Worm (Caenorhabditis elegans) whole organism, L4 larva: ENCODE measurements around the gene nhr-288.
A peak's percentile ranks its signal among the peaks of the same experiment; 100 is the strongest.

Experiments
- ZK546.5 ChIP-seq, 2 experiments: sonication (generic microtip); optimal IDR thresholded peaks; 2 replicates each; lab custom pipeline; 2017; ENCODE audit warnings: missing biosample characterization in 2 of 2, missing genetic modification characterization in 2 of 2
- aha-1 ChIP-seq: fragments of 150-350 bp; peaks from one replicate; lab custom pipeline; 2014; ENCODE audit warnings: missing biosample characterization, missing genetic modification characterization
- aly-2 ChIP-seq: sonication (generic microtip); optimal IDR thresholded peaks from 2 replicates; lab custom pipeline; 2018; ENCODE audit warnings: missing biosample characterization, missing genetic modification characterization
- ceh-20 ChIP-seq: fragments of 200-800 bp; sonication (Bioruptor generic); IDR thresholded peaks from 2 replicates; pipeline ENCODE4 v1.3.6; 2022; ENCODE audit warnings: missing genetic modification reagents, missing genetic modification characterization, missing compliant biosample characterization
- ceh-28 ChIP-seq: fragments of 150-350 bp; optimal IDR thresholded peaks from 2 replicates; lab custom pipeline; 2014; ENCODE audit warnings: missing biosample characterization, missing genetic modification reagents, missing genetic modification characterization
- ceh-62 ChIP-seq: sonication (generic microtip); optimal IDR thresholded peaks from 2 replicates; lab custom pipeline; 2017; ENCODE audit warnings: missing biosample characterization, missing genetic modification characterization
- ces-1 ChIP-seq: fragments of 150-350 bp; sonication (generic microtip); optimal IDR thresholded peaks from 4 replicates; lab custom pipeline; 2014; ENCODE audit warnings: missing biosample characterization, missing genetic modification reagents, missing genetic modification characterization
- ctbp-1 ChIP-seq: fragments of 200-800 bp; sonication (Bioruptor generic); IDR thresholded peaks from 2 replicates; pipeline ENCODE4 v1.3.6; 2022; ENCODE audit warnings: missing genetic modification reagents, missing genetic modification characterization, missing compliant biosample characterization
- daf-16 ChIP-seq, 3 experiments: sonication (generic microtip); optimal IDR thresholded peaks; 2 replicates each; lab custom pipeline; 2016 to 2017; ENCODE audit warnings: missing genetic modification characterization in 3 of 3, missing genetic modification reagents in 3 of 3, mild to moderate bottlenecking in 2 of 3, missing compliant biosample characterization in 2 of 3, missing biosample characterization in 1 of 3, moderate library complexity in 1 of 3
- dmd-9 ChIP-seq: fragments of 200-800 bp; sonication (Bioruptor generic); IDR thresholded peaks from 2 replicates; pipeline ENCODE4 v1.3.6; 2022; ENCODE audit warnings: missing genetic modification reagents, missing genetic modification characterization, missing compliant biosample characterization
- fos-1 ChIP-seq: fragments of 150-350 bp; optimal IDR thresholded peaks from 2 replicates; lab custom pipeline; 2014; ENCODE audit warnings: missing biosample characterization, missing genetic modification characterization
- gei-8 ChIP-seq: fragments of 200-800 bp; sonication (Bioruptor generic); optimal IDR thresholded peaks from 2 replicates; lab custom pipeline; 2018; ENCODE audit warnings: mild to moderate bottlenecking, missing genetic modification characterization, missing compliant biosample characterization
- hmg-1.1 ChIP-seq: fragments of 200-800 bp; sonication (Bioruptor generic); IDR thresholded peaks from 2 replicates; pipeline ENCODE4 v1.3.6; 2022; ENCODE audit warnings: missing genetic modification reagents, missing genetic modification characterization, missing compliant biosample characterization
- lin-1 ChIP-seq: fragments of 200-800 bp; sonication (Bioruptor generic); IDR thresholded peaks from 2 replicates; pipeline ENCODE4 v1.3.6; 2022; ENCODE audit warnings: missing genetic modification reagents, missing genetic modification characterization, missing compliant biosample characterization
- lin-15B ChIP-seq: fragments of 150-350 bp; sonication (generic microtip); optimal IDR thresholded peaks from 3 replicates; lab custom pipeline; 2014; ENCODE audit warnings: missing biosample characterization, missing genetic modification characterization
- mep-1 ChIP-seq: fragments of 150-350 bp; sonication (generic microtip); optimal IDR thresholded peaks from 3 replicates; lab custom pipeline; 2014; ENCODE audit warnings: missing biosample characterization, missing genetic modification characterization
- mxl-2 ChIP-seq: fragments of 200-800 bp; sonication (Bioruptor generic); conservative IDR thresholded peaks from 2 replicates; pipeline ENCODE4 v1.3.6; 2022; ENCODE audit warnings: missing genetic modification reagents, missing genetic modification characterization, missing compliant biosample characterization
- nhr-11 ChIP-seq: fragments of 150-350 bp; optimal IDR thresholded peaks from 2 replicates; lab custom pipeline; 2014; ENCODE audit warnings: missing biosample characterization, missing genetic modification characterization
- nhr-111 ChIP-seq: fragments of 200-800 bp; sonication (Bioruptor generic); optimal IDR thresholded peaks from 2 replicates; lab custom pipeline; 2018; ENCODE audit warnings: mild to moderate bottlenecking, missing genetic modification characterization, missing compliant biosample characterization
- nhr-28 ChIP-seq: fragments of 150-350 bp; optimal IDR thresholded peaks from 2 replicates; lab custom pipeline; 2014; ENCODE audit warnings: missing biosample characterization, missing genetic modification characterization
- nhr-41 ChIP-seq: fragments of 200-800 bp; sonication (Bioruptor generic); IDR thresholded peaks from 2 replicates; pipeline ENCODE4 v1.3.6; 2022; ENCODE audit warnings: missing genetic modification reagents, missing genetic modification characterization, missing compliant biosample characterization
- nhr-42 ChIP-seq: fragments of 200-800 bp; sonication (Bioruptor generic); IDR thresholded peaks from 2 replicates; pipeline ENCODE4 v1.3.6; 2022; ENCODE audit warnings: missing genetic modification characterization, missing compliant biosample characterization
- nhr-6 ChIP-seq: fragments of 150-350 bp; optimal IDR thresholded peaks from 2 replicates; lab custom pipeline; 2014; ENCODE audit warnings: missing biosample characterization, missing genetic modification characterization
- nhr-77 ChIP-seq: fragments of 150-350 bp; optimal IDR thresholded peaks from 2 replicates; lab custom pipeline; 2014; ENCODE audit warnings: missing biosample characterization, missing genetic modification characterization
- sdz-12 ChIP-seq: fragments of 200-800 bp; sonication (Bioruptor generic); optimal IDR thresholded peaks from 2 replicates; lab custom pipeline; 2018; ENCODE audit warnings: mild to moderate bottlenecking, missing genetic modification characterization, missing compliant biosample characterization
- set-16 ChIP-seq: fragments of 200-800 bp; sonication (Bioruptor generic); IDR thresholded peaks from 2 replicates; pipeline ENCODE4 v1.3.6; 2022; ENCODE audit warnings: missing genetic modification reagents, missing genetic modification characterization, missing compliant biosample characterization
- tag-97 ChIP-seq: fragments of 200-800 bp; sonication (Bioruptor generic); IDR thresholded peaks from 2 replicates; pipeline ENCODE4 v1.3.6; 2022; ENCODE audit warnings: missing genetic modification characterization, missing compliant biosample characterization
- unc-130 ChIP-seq: sonication (generic microtip); optimal IDR thresholded peaks from 2 replicates; lab custom pipeline; 2016; ENCODE audit warnings: missing genetic modification reagents, missing genetic modification characterization, missing compliant biosample characterization
- unc-39 ChIP-seq: sonication (generic microtip); optimal IDR thresholded peaks from 2 replicates; lab custom pipeline; 2017; ENCODE audit warnings: missing biosample characterization, missing genetic modification characterization
- unc-62 ChIP-seq, 3 experiments: fragments of 150-350 bp in 1 of 3; sonication (generic microtip); optimal IDR thresholded peaks in 2 of 3; peaks in 1 of 3; 1 replicate in 1 of 3; 2 replicates in 2 of 3; lab custom pipeline; 2014 to 2017; ENCODE audit warnings: missing biosample characterization in 3 of 3, missing genetic modification characterization in 3 of 3, missing genetic modification reagents in 3 of 3, missing genotype in 1 of 3
- zag-1 ChIP-seq: fragments of 150-350 bp; optimal IDR thresholded peaks from 2 replicates; lab custom pipeline; 2014; ENCODE audit warnings: missing biosample characterization, missing genetic modification characterization
- zip-11 ChIP-seq: fragments of 200-800 bp; sonication (Bioruptor generic); IDR thresholded peaks from 2 replicates; pipeline ENCODE4 v1.3.6; 2022; ENCODE audit warnings: missing genetic modification characterization, missing compliant biosample characterization
- ztf-11 ChIP-seq: fragments of 150-350 bp; optimal IDR thresholded peaks from 2 replicates; lab custom pipeline; 2014; ENCODE audit warnings: missing biosample characterization, missing genetic modification characterization

The nhr-288 gene

DNA sequence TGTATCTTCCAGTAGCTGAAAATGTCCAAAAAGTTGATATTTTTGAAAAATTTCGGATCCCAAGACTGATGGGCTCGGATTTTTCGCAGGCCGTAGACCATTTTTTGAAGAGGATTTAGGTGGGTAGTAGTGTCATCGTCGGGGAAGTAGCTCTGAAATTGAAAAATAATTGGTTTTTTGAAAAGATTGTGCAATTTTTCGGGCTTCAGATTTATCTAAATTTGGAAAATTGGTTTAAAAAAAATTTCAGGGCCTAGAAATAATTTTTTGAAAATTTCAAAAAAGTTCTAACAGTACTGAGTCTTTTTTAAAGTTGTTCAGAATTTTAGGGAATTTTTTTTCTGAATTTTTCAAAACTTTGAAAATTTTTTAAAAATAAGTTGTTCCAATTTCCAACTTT lies at the start of gene nhr-288:
Gene nhr-288 (minus strand): TSS at position 101 of the 400 bp plus-strand sequence.
- TF ChIP-seq ZK546.5 (tag; optimal IDR thresholded peaks at IDR 0.05; lab: Kevin White, UChicago) (no peak), set-16 (GFP tag; lab: Robert Waterston, UW) (no peak), nhr-42 (GFP tag; lab: Robert Waterston, UW) (no peak), unc-62 (GFP tag; optimal IDR thresholded peaks at IDR 0.05 in 1 of 2; lab: Kevin White, UChicago) (peak in 1 of 2 experiments; percentile 9), unc-62 (tag; optimal IDR thresholded peaks at IDR 0.05; lab: Kevin White, UChicago) (no peak), zag-1 (tag; lab: Kevin White, UChicago) (no peak), lin-1 (GFP tag; lab: Robert Waterston, UW) (no peak), tag-97 (GFP tag; lab: Robert Waterston, UW) (no peak)

DNA sequence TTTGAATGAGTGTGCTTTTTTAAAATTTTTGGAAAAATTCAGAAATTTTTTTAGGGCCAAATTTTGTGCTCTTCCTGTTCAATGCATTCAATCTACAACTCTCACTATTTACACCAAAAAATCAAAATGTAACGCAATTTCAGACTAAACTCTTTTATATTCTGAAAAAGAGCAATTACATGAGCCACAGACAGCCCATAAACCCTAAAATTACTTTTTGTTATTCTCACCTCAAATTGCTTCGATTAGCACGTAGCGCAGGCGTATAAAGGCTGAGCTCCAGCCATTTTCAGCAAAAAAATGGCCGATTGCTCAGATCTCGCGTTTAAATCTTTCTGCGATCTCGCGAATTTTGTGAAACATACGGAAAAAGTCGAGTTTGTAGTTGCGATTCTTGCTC lies 49.0 kb upstream of the nhr-288 start, which contains the start of gene srw-82:
Gene srw-82 (plus strand): TSS at position 301 of the 400 bp plus-strand sequence.
- no peak for TF ChIP-seq nhr-6
- peak; percentile 89 for TF ChIP-seq aha-1
- TF ChIP-seq sdz-12 (GFP tag; lab: Kevin White, UChicago) = no peak
- TF ChIP-seq daf-16 (GFP tag; optimal IDR thresholded peaks at IDR 0.05; lab: Kevin White, UChicago) = no peak
- TF ChIP-seq daf-16 (tag; optimal IDR thresholded peaks at IDR 0.05; lab: Kevin White, UChicago) = no peak

DNA sequence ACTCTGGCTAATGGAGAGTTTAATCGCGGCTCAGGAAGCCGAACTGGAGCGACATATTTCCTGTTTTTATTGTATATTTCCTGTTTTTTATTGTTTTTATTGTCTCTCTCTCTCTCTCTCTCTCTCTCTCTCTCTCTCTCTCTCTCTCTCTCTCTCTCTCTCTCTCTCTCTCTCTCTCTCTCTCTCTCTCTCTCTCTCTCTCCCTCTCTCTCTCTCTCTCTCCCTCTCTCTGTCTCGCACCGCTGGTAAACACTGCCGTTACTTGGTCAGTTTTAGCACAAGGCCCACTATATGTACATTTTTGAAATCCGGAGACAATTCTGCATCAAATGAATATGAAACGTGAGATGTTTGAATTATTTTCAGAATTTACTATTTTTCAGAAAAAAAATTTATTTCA lies 48.3 kb upstream of the nhr-288 start:
- no peak for TF ChIP-seq nhr-28 (tag; lab: Kevin White, UChicago)
- peak; percentile 88 for TF ChIP-seq set-16 (GFP tag; lab: Robert Waterston, UW)
- no peak for TF ChIP-seq ceh-62 (tag; lab: Kevin White, UChicago)
- no peak for TF ChIP-seq ces-1 (GFP tag; lab: Kevin White, UChicago)
- no peak for TF ChIP-seq aly-2 (tag; lab: Kevin White, UChicago)
- no peak for TF ChIP-seq nhr-41 (GFP tag; lab: Robert Waterston, UW)
- no peak for TF ChIP-seq gei-8 (GFP tag; lab: Kevin White, UChicago)

DNA sequence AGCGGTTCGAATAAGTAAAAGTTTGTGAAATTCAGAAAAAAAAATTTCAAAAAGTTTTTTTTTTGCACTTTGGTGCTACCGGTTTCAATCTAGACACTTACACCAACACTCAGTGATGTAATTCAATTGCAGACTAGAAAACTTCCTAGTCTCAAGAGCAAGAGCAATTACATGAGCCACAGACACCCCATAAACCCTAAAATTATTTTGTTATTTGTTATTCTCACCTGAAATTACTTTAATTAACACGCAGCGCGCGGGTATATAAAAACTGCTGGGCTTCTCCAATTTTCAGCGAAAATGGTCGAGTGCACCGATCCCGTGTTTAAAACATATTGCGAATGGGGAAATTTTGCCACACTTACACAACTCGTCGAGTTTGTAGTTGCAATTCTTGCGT lies 43.8 kb upstream of the nhr-288 start, which contains the start of gene srw-83:
Gene srw-83 (plus strand): TSS at position 301 of the 400 bp plus-strand sequence.
- TF ChIP-seq ctbp-1 (GFP tag; lab: Robert Waterston, UW) (no peak), zip-11 (GFP tag; lab: Robert Waterston, UW) (no peak), fos-1 (tag; lab: Kevin White, UChicago) (no peak), mep-1 (no peak), unc-130 (GFP tag; lab: Kevin White, UChicago) (no peak), ztf-11 (tag; lab: Kevin White, UChicago) (no peak), nhr-11 (tag; lab: Kevin White, UChicago) (no peak), mxl-2 (GFP tag; lab: Robert Waterston, UW) (no peak), nhr-111 (GFP tag; lab: Kevin White, UChicago) (no peak), dmd-9 (GFP tag; lab: Robert Waterston, UW) (no peak), unc-39 (tag; lab: Kevin White, UChicago) (no peak), ZK546.5 (tag; optimal IDR thresholded peaks at IDR 0.05; lab: Kevin White, UChicago) (no peak)
- TF ChIP-seq, all 104 proteins: peak for 0

DNA sequence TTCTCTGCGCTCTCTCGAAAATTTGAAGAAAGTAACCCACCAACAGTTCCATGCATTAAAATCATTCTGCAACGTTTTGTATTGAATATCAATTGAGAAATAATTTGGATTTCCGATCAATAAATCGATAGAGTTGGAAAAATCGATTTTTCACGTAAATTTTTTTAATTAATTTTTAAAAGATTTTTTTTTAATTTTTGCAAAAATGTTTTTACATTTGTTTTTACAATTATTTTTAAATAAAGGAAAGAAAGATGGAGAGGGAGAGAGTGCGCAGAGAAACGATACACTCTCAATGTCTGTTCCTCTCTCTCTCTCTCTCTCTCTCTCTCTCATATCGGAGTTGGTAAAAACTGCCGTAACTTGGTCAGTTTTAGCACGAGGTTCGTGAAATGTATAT lies 43.1 kb upstream of the nhr-288 start, which contains the start of gene ZK262.19:
Gene ZK262.19 (minus strand): TSS at position 101 of the 400 bp plus-strand sequence.
- TF ChIP-seq hmg-1.1 = no peak
- TF ChIP-seq lin-15B (tag; lab: Kevin White, UChicago) = no peak
- no peak for TF ChIP-seq nhr-77
- no peak for TF ChIP-seq ceh-20
- TF ChIP-seq ceh-28 (tag; lab: Kevin White, UChicago) = peak; percentile 10
